Fruit fly (Drosophila melanogaster) whole organism, embryonic: ENCODE results near the gene TTLL6B.

Experiments used
- ATbp ChIP-seq: fragments of 200-800 bp; sonication (Bioruptor generic); optimal IDR thresholded peaks from 2 replicates; lab custom pipeline; 2017; ENCODE audit warnings: missing biosample characterization, mild to moderate bottlenecking, missing genetic modification characterization, missing genetic modification reagents
- Ada2b ChIP-seq: fragments of 200-800 bp; sonication (Bioruptor generic); IDR thresholded peaks from 2 replicates; pipeline ENCODE4 v1.3.6; 2022; ENCODE audit warnings: missing biosample characterization, missing genetic modification characterization
- Aef1 ChIP-seq: fragments of 200-800 bp; sonication (Bioruptor generic); IDR thresholded peaks from 3 replicates; pipeline ENCODE4 v1.3.6; 2022; ENCODE audit warnings: missing biosample characterization, missing genetic modification characterization
- B-H2 ChIP-seq: fragments of 200-800 bp; sonication (Bioruptor generic); optimal IDR thresholded peaks from 2 replicates; lab custom pipeline; 2018; ENCODE audit warnings: missing biosample characterization, mild to moderate bottlenecking, missing genetic modification characterization
- CG10654 ChIP-seq: fragments of 200-800 bp; sonication (Bioruptor generic); optimal IDR thresholded peaks from 2 replicates; lab custom pipeline; 2016; ENCODE audit warnings: missing biosample characterization, missing genetic modification characterization
- CG12942 ChIP-seq: fragments of 200-800 bp; sonication (Bioruptor generic); optimal IDR thresholded peaks from 3 replicates; lab custom pipeline; 2016; ENCODE audit warnings: missing biosample characterization, missing genetic modification characterization
- CG1529 ChIP-seq: fragments of 200-800 bp; sonication (Bioruptor generic); optimal IDR thresholded peaks from 3 replicates; lab custom pipeline; 2018; ENCODE audit warnings: missing biosample characterization, missing genetic modification characterization
- CG17612 ChIP-seq: fragments of 200-800 bp; sonication (Bioruptor generic); IDR thresholded peaks from 2 replicates; pipeline ENCODE4 v1.3.6; 2022; ENCODE audit warnings: missing biosample characterization, missing genetic modification characterization
- CG18011 ChIP-seq: fragments of 200-800 bp; sonication (Bioruptor generic); optimal IDR thresholded peaks from 2 replicates; lab custom pipeline; 2017; ENCODE audit warnings: missing biosample characterization, missing genetic modification characterization, mild to moderate bottlenecking, moderate library complexity, missing genotype
- CG1832 ChIP-seq: fragments of 200-800 bp; sonication (Bioruptor generic); optimal IDR thresholded peaks from 2 replicates; lab custom pipeline; 2017; ENCODE audit warnings: missing biosample characterization, mild to moderate bottlenecking, missing genetic modification characterization, inconsistent platforms
- CG2875 ChIP-seq: fragments of 200-800 bp; sonication (Bioruptor generic); optimal IDR thresholded peaks from 2 replicates; lab custom pipeline; 2017; ENCODE audit warnings: missing biosample characterization, mild to moderate bottlenecking, missing genetic modification characterization, missing genetic modification reagents
- CG34224 ChIP-seq: fragments of 200-800 bp; sonication (Bioruptor generic); IDR thresholded peaks from 3 replicates; pipeline ENCODE4 v1.3.6; 2022; ENCODE audit warnings: missing biosample characterization, missing genetic modification characterization; ENCODE audit not compliant: partially characterized antibody
- CG3838 ChIP-seq: fragments of 200-800 bp; sonication (Bioruptor generic); optimal IDR thresholded peaks from 3 replicates; lab custom pipeline; 2016; ENCODE audit warnings: missing biosample characterization, missing genetic modification characterization
- CG42726 ChIP-seq: fragments of 200-800 bp; sonication (Bioruptor generic); IDR thresholded peaks from 2 replicates; pipeline ENCODE4 v1.3.6; 2022; ENCODE audit warnings: missing biosample characterization, missing genetic modification characterization; ENCODE audit not compliant: partially characterized antibody
- CG4282 ChIP-seq: fragments of 200-800 bp; sonication (Bioruptor generic); optimal IDR thresholded peaks from 2 replicates; lab custom pipeline; 2016; ENCODE audit warnings: missing biosample characterization, missing genetic modification characterization
- CG4328 ChIP-seq: fragments of 200-800 bp; sonication (Bioruptor generic); optimal IDR thresholded peaks from 3 replicates; lab custom pipeline; 2017; ENCODE audit warnings: missing biosample characterization, missing genetic modification reagents, missing genetic modification characterization
- CG4360 ChIP-seq: fragments of 200-800 bp; sonication (Bioruptor generic); IDR thresholded peaks from 2 replicates; pipeline ENCODE4 v1.3.6; 2022; ENCODE audit warnings: missing biosample characterization, missing genetic modification characterization
- CG4404 ChIP-seq: fragments of 200-800 bp; sonication (Bioruptor generic); IDR thresholded peaks from 2 replicates; pipeline ENCODE4 v1.3.6; 2022; ENCODE audit warnings: missing biosample characterization, missing genetic modification characterization
- CG6654 ChIP-seq: fragments of 200-800 bp; sonication (Bioruptor generic); optimal IDR thresholded peaks from 2 replicates; lab custom pipeline; 2017; ENCODE audit warnings: missing biosample characterization, mild to moderate bottlenecking, missing genetic modification characterization
- CG7372 ChIP-seq: fragments of 200-800 bp; sonication (Bioruptor generic); IDR thresholded peaks from 2 replicates; pipeline ENCODE4 v1.3.6; 2022; ENCODE audit warnings: missing biosample characterization, missing genetic modification characterization
- CG8290 ChIP-seq, 3 experiments: fragments of 200-800 bp; sonication (Bioruptor generic); optimal IDR thresholded peaks; 2 replicates each; lab custom pipeline; 2016 to 2019; ENCODE audit warnings: missing biosample characterization in 3 of 3, missing genetic modification characterization in 3 of 3, mild to moderate bottlenecking in 2 of 3, moderate library complexity in 1 of 3
- CG8765 ChIP-seq: fragments of 200-800 bp; sonication (Bioruptor generic); IDR thresholded peaks from 2 replicates; pipeline ENCODE4 v1.3.6; 2022; ENCODE audit warnings: missing biosample characterization, missing genetic modification characterization
- CG8924 ChIP-seq: fragments of 200-800 bp; optimal IDR thresholded peaks from 3 replicates; lab custom pipeline; 2019; ENCODE audit warnings: missing biosample characterization, mild to moderate bottlenecking, missing genetic modification characterization, moderate library complexity
- Doc3 ChIP-seq: fragments of 200-800 bp; sonication (Bioruptor generic); IDR thresholded peaks from 3 replicates; pipeline ENCODE4 v1.3.6; 2022; ENCODE audit warnings: missing biosample characterization, missing genetic modification characterization; ENCODE audit not compliant: partially characterized antibody
- Drgx ChIP-seq: fragments of 200-800 bp; sonication (Bioruptor generic); IDR thresholded peaks from 2 replicates; pipeline ENCODE4 v1.3.6; 2022; ENCODE audit warnings: missing biosample characterization, missing genetic modification characterization
- HLH54F ChIP-seq: fragments of 200-800 bp; sonication (Bioruptor generic); optimal IDR thresholded peaks from 3 replicates; lab custom pipeline; 2016; ENCODE audit warnings: missing biosample characterization, missing genetic modification characterization
- Hr78 ChIP-seq, 2 experiments: fragments of 200-800 bp in 1 of 2; fragments of >200 bp in 1 of 2; sonication (Bioruptor generic) in 1 of 2; optimal IDR thresholded peaks; 2 replicates each; lab custom pipeline; 2017 to 2019; ENCODE audit warnings: missing biosample characterization in 2 of 2, missing genetic modification characterization in 2 of 2, mild to moderate bottlenecking in 1 of 2, moderate library complexity in 1 of 2
- Jarid2 ChIP-seq: fragments of 200-800 bp; sonication (Bioruptor generic); optimal IDR thresholded peaks from 3 replicates; lab custom pipeline; 2017; ENCODE audit warnings: mild to moderate bottlenecking, missing biosample characterization, missing genetic modification reagents, missing genetic modification characterization
- MBD-R2 ChIP-seq: fragments of 200-800 bp; sonication (Bioruptor generic); IDR thresholded peaks from 2 replicates; pipeline ENCODE4 v1.3.6; 2022; ENCODE audit warnings: missing biosample characterization, missing genetic modification characterization
- bcd ChIP-seq: fragments of 200-800 bp; sonication (Bioruptor generic); optimal IDR thresholded peaks from 2 replicates; lab custom pipeline; 2017; ENCODE audit warnings: missing biosample characterization, mild to moderate bottlenecking, missing genetic modification characterization
- bigmax ChIP-seq: fragments of 200-800 bp; sonication (Bioruptor generic); optimal IDR thresholded peaks from 2 replicates; lab custom pipeline; 2018; ENCODE audit warnings: missing biosample characterization, mild to moderate bottlenecking, missing genetic modification characterization
- crp ChIP-seq, 2 experiments: fragments of 200-800 bp; sonication (Bioruptor generic); optimal IDR thresholded peaks; 2 replicates in 1 of 2; 3 replicates in 1 of 2; lab custom pipeline; 2017; ENCODE audit warnings: missing biosample characterization in 2 of 2, missing genetic modification characterization in 2 of 2, mild to moderate bottlenecking in 1 of 2, moderate library complexity in 1 of 2
- ems ChIP-seq: fragments of 200-800 bp; sonication (Bioruptor generic); optimal IDR thresholded peaks from 3 replicates; lab custom pipeline; 2016; ENCODE audit warnings: missing biosample characterization, missing genetic modification characterization
- esg ChIP-seq: fragments of 200-800 bp; sonication (Bioruptor generic); conservative IDR thresholded peaks from 2 replicates; pipeline ENCODE4 v1.3.6; 2022; ENCODE audit warnings: missing biosample characterization, missing genetic modification characterization
- ftz-f1 ChIP-seq: fragments of 200-800 bp; sonication (Bioruptor generic); optimal IDR thresholded peaks from 2 replicates; lab custom pipeline; 2016; ENCODE audit warnings: missing biosample characterization, missing genetic modification characterization
- jigr1 ChIP-seq: fragments of 200-800 bp; sonication (Bioruptor generic); IDR thresholded peaks from 3 replicates; pipeline ENCODE4 v1.3.6; 2022; ENCODE audit warnings: missing biosample characterization, missing genetic modification characterization
- lab ChIP-seq: fragments of 200-800 bp; sonication (Bioruptor generic); optimal IDR thresholded peaks from 3 replicates; lab custom pipeline; 2017; ENCODE audit warnings: missing biosample characterization, missing genetic modification characterization, mild to moderate bottlenecking, moderate library complexity, missing genetic modification reagents
- lola ChIP-seq, 3 experiments: fragments of >200 bp in 2 of 3; fragments of 200-800 bp in 1 of 3; sonication (Bioruptor generic) in 1 of 3; optimal IDR thresholded peaks; 2 replicates each; lab custom pipeline; 2017 to 2019; ENCODE audit warnings: missing biosample characterization in 3 of 3, missing genetic modification characterization in 3 of 3, mild to moderate bottlenecking in 1 of 3, moderate library complexity in 1 of 3
- mam ChIP-seq: fragments of 200-800 bp; sonication (Bioruptor generic); optimal IDR thresholded peaks from 3 replicates; lab custom pipeline; 2016; ENCODE audit warnings: missing biosample characterization, missing genetic modification characterization
- mld ChIP-seq: fragments of 200-800 bp; sonication (Bioruptor generic); IDR thresholded peaks from 3 replicates; pipeline ENCODE4 v1.3.6; 2022; ENCODE audit warnings: missing biosample characterization, missing genetic modification characterization; ENCODE audit not compliant: partially characterized antibody
- nom ChIP-seq: fragments of 200-800 bp; sonication (Bioruptor generic); optimal IDR thresholded peaks from 2 replicates; lab custom pipeline; 2017; ENCODE audit warnings: missing biosample characterization, missing genetic modification characterization, mild to moderate bottlenecking, moderate library complexity, missing genetic modification reagents
- peb ChIP-seq: fragments of 200-800 bp; sonication (Bioruptor generic); IDR thresholded peaks from 2 replicates; pipeline ENCODE4 v1.3.6; 2022; ENCODE audit warnings: missing biosample characterization, missing genetic modification characterization
- run ChIP-seq: fragments of 200-800 bp; sonication (Bioruptor generic); optimal IDR thresholded peaks from 3 replicates; lab custom pipeline; 2018; ENCODE audit warnings: missing biosample characterization, mild to moderate bottlenecking, missing genetic modification characterization
- schlank ChIP-seq: fragments of 200-800 bp; sonication (Bioruptor generic); optimal IDR thresholded peaks from 2 replicates; lab custom pipeline; 2018; ENCODE audit warnings: missing biosample characterization, mild to moderate bottlenecking, missing genetic modification characterization
- sug ChIP-seq: fragments of 200-800 bp; optimal IDR thresholded peaks from 2 replicates; lab custom pipeline; 2019; ENCODE audit warnings: missing biosample characterization, mild to moderate bottlenecking, missing genetic modification characterization, moderate library complexity
- vfl ChIP-seq: fragments of 200-800 bp; sonication (Bioruptor generic); optimal IDR thresholded peaks from 2 replicates; lab custom pipeline; 2016; ENCODE audit warnings: missing biosample characterization, missing genetic modification characterization
- vvl ChIP-seq: fragments of 200-800 bp; sonication (Bioruptor generic); IDR thresholded peaks from 2 replicates; pipeline ENCODE4 v1.3.6; 2022; ENCODE audit warnings: missing biosample characterization, missing genetic modification characterization
- wek ChIP-seq: fragments of 200-800 bp; sonication (Bioruptor generic); optimal IDR thresholded peaks from 3 replicates; lab custom pipeline; 2018; ENCODE audit warnings: missing biosample characterization, mild to moderate bottlenecking, missing genetic modification characterization, moderate library complexity

The TTLL6B gene

dm6 chr3R:27238438-27239301 lies 12.1 kb downstream of the TTLL6B start, which contains the start of the genes CG31064 and PolA2 (continued):
- TF ChIP-seq esg (GFP tag; lab: Robert Waterston, UW): no peak
- no peak for TF ChIP-seq CG4360
- no peak for TF ChIP-seq peb
- TF ChIP-seq CG4404 (GFP tag; lab: Robert Waterston, UW): 0 out of 2 replicates have a peak, but pooled peaks have one; percentile 28
- no peak for TF ChIP-seq CG6654
- peak; percentile 70 for TF ChIP-seq Doc3 (GFP tag; lab: Robert Waterston, UW)
- no peak for TF ChIP-seq ems (GFP tag; lab: Kevin White, UChicago)
- no peak for TF ChIP-seq run (tag; lab: Kevin White, UChicago)
- no peak for TF ChIP-seq Ada2b (GFP tag; lab: Robert Waterston, UW)
- no peak for TF ChIP-seq schlank (tag; lab: Kevin White, UChicago)
- no peak for TF ChIP-seq CG4282 (GFP tag; lab: Kevin White, UChicago)
- no peak for TF ChIP-seq mam (GFP tag; lab: Kevin White, UChicago)
- TF ChIP-seq CG1832: no peak
- TF ChIP-seq sug: no peak
- no peak for TF ChIP-seq B-H2 (GFP tag; lab: Kevin White, UChicago)
- TF ChIP-seq wek: no peak
- no peak for TF ChIP-seq Jarid2 (GFP tag; lab: Kevin White, UChicago)
- TF ChIP-seq CG34224: peak; percentile 89
- peak; percentile 17 for TF ChIP-seq CG18011 (GFP tag; lab: Kevin White, UChicago)
- TF ChIP-seq nom: no peak
- no peak for TF ChIP-seq CG8765 (GFP tag; lab: Robert Waterston, UW)
- TF ChIP-seq crp (GFP tag; optimal IDR thresholded peaks at IDR 0.05; lab: Kevin White, UChicago): peak; percentile 89 to 97
- peak; percentile 96 for TF ChIP-seq MBD-R2
- no peak for TF ChIP-seq CG12942 (GFP tag; lab: Kevin White, UChicago)
- no peak for TF ChIP-seq lab (GFP tag; lab: Kevin White, UChicago)
- no peak for TF ChIP-seq bcd (GFP tag; lab: Kevin White, UChicago)
- no peak for TF ChIP-seq CG4328 (GFP tag; lab: Kevin White, UChicago)
- TF ChIP-seq CG1529 (GFP tag; lab: Kevin White, UChicago): no peak
- TF ChIP-seq CG2875 (GFP tag; lab: Kevin White, UChicago): no peak
- TF ChIP-seq ftz-f1 (GFP tag; lab: Kevin White, UChicago): peak; percentile 78
- no peak for TF ChIP-seq lola (GFP tag; optimal IDR thresholded peaks at IDR 0.05; lab: Kevin White, UChicago)
- TF ChIP-seq CG8290 (GFP tag; optimal IDR thresholded peaks at IDR 0.05; lab: Kevin White, UChicago): no peak
- TF ChIP-seq CG8290 (tag; optimal IDR thresholded peaks at IDR 0.05; lab: Kevin White, UChicago): no peak
- no peak for TF ChIP-seq Hr78 (GFP tag; optimal IDR thresholded peaks at IDR 0.05; lab: Kevin White, UChicago)
- TF ChIP-seq jigr1 (GFP tag; lab: Robert Waterston, UW): no peak
- no peak for TF ChIP-seq bigmax
- TF ChIP-seq vvl (GFP tag; lab: Robert Waterston, UW): peak; percentile 51
- TF ChIP-seq CG17612: no peak
- TF ChIP-seq CG10654: no peak
- TF ChIP-seq mld: peak; percentile 74; the same call in 1 of the 3 replicates
- TF ChIP-seq CG8924 (tag; lab: Kevin White, UChicago): peak; percentile 9
- peak; percentile 69; the same call in 1 of the 2 replicates for TF ChIP-seq CG42726 (GFP tag; lab: Robert Waterston, UW)
- TF ChIP-seq HLH54F (GFP tag; lab: Kevin White, UChicago): no peak
- TF ChIP-seq vfl (GFP tag; lab: Kevin White, UChicago): peak; percentile 13
- TF ChIP-seq Aef1 (GFP tag; lab: Robert Waterston, UW): no peak
- no peak for TF ChIP-seq CG7372 (GFP tag; lab: Robert Waterston, UW)
- no peak for TF ChIP-seq Drgx
- no peak for TF ChIP-seq CG3838 (GFP tag; lab: Kevin White, UChicago)
- TF ChIP-seq ATbp (GFP tag; lab: Kevin White, UChicago): no peak
